Worm (Caenorhabditis elegans) whole organism, midembryonic: Measurements from ENCODE around the gene abu-13.

Source experiments
- T22C8.4 ChIP-seq: fragments of 200-800 bp; sonication (Bioruptor generic); IDR thresholded peaks from 2 replicates; pipeline ENCODE4 v1.3.6; 2022; ENCODE audit warnings: missing genetic modification characterization, missing compliant biosample characterization
- cog-1 ChIP-seq: sonication (generic microtip); optimal IDR thresholded peaks from 2 replicates; lab custom pipeline; 2016; ENCODE audit warnings: missing genetic modification characterization, missing compliant biosample characterization
- flt-1 ChIP-seq: fragments of 200-800 bp; sonication (Bioruptor generic); IDR thresholded peaks from 2 replicates; pipeline ENCODE4 v1.3.6; 2022; ENCODE audit warnings: missing genetic modification characterization, missing compliant biosample characterization
- klf-2 ChIP-seq: fragments of 200-800 bp; sonication (Bioruptor generic); conservative IDR thresholded peaks from 2 replicates; pipeline ENCODE4 v1.3.6; 2022; ENCODE audit warnings: missing genetic modification reagents, missing genetic modification characterization, missing compliant biosample characterization
- med-1 ChIP-seq: sonication (generic microtip); optimal IDR thresholded peaks from 2 replicates; lab custom pipeline; 2017; ENCODE audit warnings: missing genetic modification characterization, mild to moderate bottlenecking, missing compliant biosample characterization, antibody characterized with exemption, missing genetic modification reagents; ENCODE audit not compliant: insufficient read depth
- ref-1 ChIP-seq: fragments of 200-800 bp; sonication (Bioruptor generic); conservative IDR thresholded peaks from 2 replicates; pipeline ENCODE4 v1.3.6; 2022; ENCODE audit warnings: missing genetic modification reagents, missing genetic modification characterization, missing compliant biosample characterization
- tab-1 ChIP-seq: fragments of 200-800 bp; sonication (Bioruptor generic); IDR thresholded peaks from 2 replicates; pipeline ENCODE4 v1.3.6; 2022; ENCODE audit warnings: missing genetic modification characterization, missing compliant biosample characterization
- ztf-23 ChIP-seq: fragments of 200-800 bp; sonication (Bioruptor generic); IDR thresholded peaks from 2 replicates; pipeline ENCODE4 v1.3.6; 2022; ENCODE audit warnings: missing genetic modification reagents, missing genetic modification characterization, missing compliant biosample characterization
- ztf-29 ChIP-seq: fragments of 200-800 bp; sonication (Bioruptor generic); IDR thresholded peaks from 2 replicates; pipeline ENCODE4 v1.3.6; 2022; ENCODE audit warnings: missing genetic modification reagents, missing genetic modification characterization, missing compliant biosample characterization

The abu-13 gene

DNA sequence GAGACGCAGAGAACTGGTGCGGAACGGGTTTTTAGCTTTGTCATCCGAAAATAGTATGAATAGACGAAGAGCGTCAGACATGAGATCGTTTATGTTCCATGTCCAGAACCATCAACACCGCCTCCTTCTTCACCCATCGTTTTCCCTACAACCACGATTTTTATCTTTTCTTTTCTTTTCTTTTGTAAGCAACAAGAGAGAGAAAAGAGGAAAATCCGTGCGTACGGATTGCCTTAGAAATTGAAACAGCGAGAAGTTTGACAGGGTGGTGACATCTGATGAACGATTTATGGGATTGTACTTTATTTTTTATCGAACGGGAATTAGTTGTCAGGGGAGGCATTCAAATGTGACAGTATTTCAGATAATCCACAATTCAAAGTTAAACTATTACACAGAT is at the start of gene abu-13:
Gene abu-13, minus strand, starts transcription at position 152 of the 400 bp plus-strand sequence.
- TF ChIP-seq klf-2 (GFP tag; lab: Robert Waterston, UW) (no peak), ref-1 (no peak), med-1 (no peak), flt-1 (no peak), ztf-23 (no peak), cog-1 (tag; lab: Kevin White, UChicago) (no peak), tab-1 (GFP tag; lab: Robert Waterston, UW) (no peak), ztf-29 (no peak)

ce11 chrIII:6993179-6993578 is 47.5 kb upstream of the abu-13 start:
- TF ChIP-seq flt-1 (no peak), ztf-29 (no peak), med-1 (no peak), ztf-23 (no peak), T22C8.4 (GFP tag; lab: Robert Waterston, UW) (no peak), cog-1 (tag; lab: Kevin White, UChicago) (no peak), tab-1 (GFP tag; lab: Robert Waterston, UW) (no peak), ref-1 (no peak), klf-2 (GFP tag; lab: Robert Waterston, UW) (no peak)

DNA sequence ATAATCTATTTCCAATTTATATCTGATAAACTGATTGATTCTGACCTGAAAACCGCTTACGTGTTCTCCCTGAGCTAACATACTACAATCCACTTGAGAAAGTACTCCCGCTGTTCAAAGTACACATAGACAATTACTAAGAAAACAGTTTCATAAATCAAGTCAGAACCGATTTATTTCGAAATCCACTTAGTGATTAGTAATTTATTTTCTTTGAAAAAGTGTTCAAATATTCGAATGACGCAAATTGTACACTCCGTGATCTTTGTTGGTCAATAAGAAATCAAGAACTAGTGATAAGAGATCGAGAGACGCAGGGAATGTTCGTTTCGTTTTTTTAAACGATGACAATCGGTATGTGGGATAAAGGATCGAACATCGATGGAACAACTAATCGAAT is 46.8 kb upstream of the abu-13 start:
- no peak for TF ChIP-seq tab-1 (GFP tag; lab: Robert Waterston, UW)
- no peak for TF ChIP-seq klf-2 (GFP tag; lab: Robert Waterston, UW)
- no peak for TF ChIP-seq ztf-23
- TF ChIP-seq cog-1 (tag; lab: Kevin White, UChicago), result no peak
- TF ChIP-seq T22C8.4 (GFP tag; lab: Robert Waterston, UW), result no peak
- TF ChIP-seq flt-1, result no peak
- TF ChIP-seq ztf-29, result no peak
- TF ChIP-seq ref-1, result no peak
- TF ChIP-seq med-1, result no peak

- TF ChIP-seq ztf-29 (no peak), med-1 (no peak), flt-1 (no peak), T22C8.4 (GFP tag; lab: Robert Waterston, UW) (no peak), tab-1 (GFP tag; lab: Robert Waterston, UW) (no peak), ztf-23 (no peak), ref-1 (no peak), cog-1 (tag; lab: Kevin White, UChicago) (no peak), klf-2 (GFP tag; lab: Robert Waterston, UW) (no peak)
These were observed 45.8 kb upstream of the abu-13 start for ce11 chrIII:6991465-6991864.

- TF ChIP-seq cog-1 (tag; lab: Kevin White, UChicago), result no peak
These were observed 44.2 kb upstream of the abu-13 start, which contains the start of gene prk-1 for ce11 chrIII:6989900-6990299. Gene prk-1 (plus strand): TSS chrIII:6990168.

DNA sequence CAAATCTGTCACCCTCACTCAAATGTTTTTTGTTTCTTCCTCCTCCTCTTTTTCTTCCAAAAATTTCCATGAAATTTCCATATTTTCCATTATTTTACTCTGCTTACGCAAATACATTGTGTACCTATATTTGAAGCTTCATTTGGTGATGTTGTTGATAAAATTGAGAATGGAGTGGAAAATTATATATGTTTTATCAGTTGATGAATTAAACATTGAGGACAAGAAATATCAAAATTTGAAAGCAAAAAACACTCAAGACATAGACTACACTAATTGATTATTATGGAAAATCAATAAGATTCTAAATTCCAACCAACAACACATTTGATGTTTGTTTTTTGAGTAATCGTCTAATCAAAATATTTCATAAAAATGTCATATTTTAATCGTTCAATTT is 43.5 kb upstream of the abu-13 start:
- TF ChIP-seq cog-1 (tag; lab: Kevin White, UChicago), result no peak
- TF ChIP-seq flt-1, result no peak

DNA sequence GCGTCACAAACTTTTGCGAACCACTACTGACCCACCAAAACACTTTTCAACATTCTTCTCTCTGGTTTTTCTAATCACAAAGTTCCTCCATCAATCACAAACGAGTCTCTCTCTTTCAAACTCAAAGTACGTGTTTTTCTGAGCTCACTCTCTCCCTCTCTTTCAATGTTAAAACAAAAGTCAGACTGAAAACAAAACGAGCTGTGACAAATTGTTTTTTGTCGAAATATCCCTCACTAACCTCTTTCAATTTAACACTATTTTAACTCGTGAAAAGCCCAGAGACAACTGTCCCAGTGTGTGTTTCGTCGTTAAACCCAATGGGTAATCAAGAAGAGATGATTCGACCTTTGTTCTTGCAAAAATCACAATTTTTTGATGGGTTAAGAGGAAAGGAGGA is 42.4 kb upstream of the abu-13 start:
- TF ChIP-seq ref-1, result no peak

DNA sequence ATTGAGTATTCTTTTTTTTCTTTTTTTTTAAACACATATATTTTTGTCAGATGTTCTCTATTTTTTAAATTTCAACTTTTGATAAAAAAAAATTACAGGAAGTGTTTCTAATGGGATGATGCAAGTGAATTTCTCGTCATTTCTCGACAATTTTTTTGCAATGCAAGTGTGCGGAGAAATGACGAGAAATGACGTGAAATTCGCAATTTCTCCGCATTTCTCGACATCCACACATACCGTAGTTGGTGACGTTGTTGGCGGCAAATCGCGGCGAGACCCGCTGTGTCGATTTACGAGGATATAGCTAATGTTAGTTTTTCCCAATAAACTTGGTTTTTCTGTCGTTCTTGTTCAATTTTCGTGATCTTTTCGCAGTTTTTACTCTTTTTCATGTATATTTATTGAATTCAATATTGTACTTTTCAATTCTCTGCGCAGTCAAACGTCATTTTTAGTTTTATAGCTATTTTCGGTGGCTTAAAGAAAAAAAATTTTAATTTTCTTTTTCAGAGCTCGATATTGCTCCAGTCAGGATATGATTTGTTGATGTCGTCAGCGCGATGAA is 36.4 kb upstream of the abu-13 start, which contains the start of gene F31E3.6:
Gene F31E3.6, plus strand, starts transcription at position 93 of the 565 bp plus-strand sequence.
- peak; percentile 30; the same call in 1 of the 2 replicates for TF ChIP-seq flt-1

DNA sequence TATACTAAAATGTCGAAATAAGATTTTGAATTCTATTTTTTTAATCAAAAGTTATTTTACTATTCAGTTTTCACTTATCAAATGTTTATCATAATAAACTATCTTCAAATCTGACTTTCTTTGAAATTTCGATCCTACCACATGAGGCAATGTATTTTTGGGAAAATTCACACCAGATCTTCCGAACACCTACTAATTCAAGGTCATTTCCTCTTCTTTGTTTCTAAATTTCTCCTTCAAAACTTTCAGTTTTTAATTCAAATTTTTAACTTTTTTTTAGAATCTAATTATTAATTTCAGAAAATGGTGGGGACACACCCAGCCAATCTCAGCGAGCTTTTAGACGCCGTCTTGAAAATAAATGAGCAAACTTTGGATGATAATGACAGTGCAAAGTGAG is 33.9 kb upstream of the abu-13 start, which contains the start of gene ceh-20:
Gene ceh-20, plus strand, starts transcription at position 301 of the 400 bp plus-strand sequence.
- TF ChIP-seq ztf-23, result no peak
- no peak for TF ChIP-seq klf-2 (GFP tag; lab: Robert Waterston, UW)
- TF ChIP-seq cog-1 (tag; lab: Kevin White, UChicago), result no peak
- TF ChIP-seq ztf-29, result no peak
- no peak for TF ChIP-seq flt-1
- no peak for TF ChIP-seq ref-1
- TF ChIP-seq T22C8.4 (GFP tag; lab: Robert Waterston, UW), result no peak
- no peak for TF ChIP-seq med-1
- no peak for TF ChIP-seq tab-1 (GFP tag; lab: Robert Waterston, UW)

ce11 chrIII:6978875-6979274 is 33.2 kb upstream of the abu-13 start:
- TF ChIP-seq cog-1 (tag; lab: Kevin White, UChicago), result peak; percentile 85
- 0 out of 2 replicates have a peak, but pooled peaks have one; percentile 56 for TF ChIP-seq ztf-23
- 0 out of 2 replicates have a peak, but pooled peaks have one; percentile 5 for TF ChIP-seq flt-1
- no peak for TF ChIP-seq klf-2 (GFP tag; lab: Robert Waterston, UW)

DNA sequence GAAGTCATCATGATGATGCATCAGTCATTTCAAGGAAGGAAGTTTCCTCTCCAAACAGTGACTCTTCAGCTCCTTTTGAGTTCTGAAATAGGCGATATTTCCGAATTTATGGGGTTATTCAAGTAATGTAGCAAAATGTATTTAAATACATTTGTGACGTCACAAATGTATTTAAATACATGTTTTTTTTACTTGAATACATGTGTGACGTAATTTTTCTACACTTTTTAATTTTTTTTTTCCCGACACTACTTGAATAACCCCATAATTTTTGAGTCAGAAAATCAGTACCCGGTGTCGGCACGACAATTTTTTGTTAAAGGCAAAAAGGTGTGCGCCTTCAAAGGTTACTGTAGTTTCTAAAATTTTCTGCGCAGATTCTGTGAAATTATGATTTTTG is 29.3 kb upstream of the abu-13 start:
- TF ChIP-seq tab-1 (GFP tag; lab: Robert Waterston, UW) (no peak), ref-1 (no peak), cog-1 (tag; lab: Kevin White, UChicago) (no peak), flt-1 (no peak), klf-2 (GFP tag; lab: Robert Waterston, UW) (no peak), ztf-23 (no peak), T22C8.4 (GFP tag; lab: Robert Waterston, UW) (no peak), med-1 (no peak), ztf-29 (no peak)

DNA sequence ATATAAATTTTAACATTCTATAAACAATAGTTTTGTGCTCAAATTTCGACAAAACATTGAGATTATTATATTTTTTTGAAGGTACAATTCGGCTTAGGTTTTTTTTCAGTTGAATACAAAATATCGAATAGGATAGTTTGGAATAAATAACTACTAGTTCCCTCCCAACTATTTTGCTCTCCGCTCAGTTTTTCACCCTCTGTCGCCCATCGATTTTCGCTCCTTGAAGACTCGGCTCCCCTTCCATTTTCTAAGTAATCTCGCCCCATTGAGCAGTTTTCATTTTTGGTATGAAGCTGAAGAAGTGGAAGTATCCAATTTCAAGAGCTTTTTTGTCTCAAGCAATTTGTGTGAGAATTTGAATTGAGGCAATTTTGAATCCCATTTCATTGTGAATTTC is 28.0 kb upstream of the abu-13 start, which contains the start of gene F31E3.2:
Gene F31E3.2, plus strand, starts transcription at position 301 of the 400 bp plus-strand sequence.
- no peak for TF ChIP-seq med-1
- TF ChIP-seq ztf-29, result no peak
- no peak for TF ChIP-seq cog-1 (tag; lab: Kevin White, UChicago)
- TF ChIP-seq ztf-23, result no peak
- no peak for TF ChIP-seq tab-1 (GFP tag; lab: Robert Waterston, UW)
- TF ChIP-seq flt-1, result no peak
- TF ChIP-seq klf-2 (GFP tag; lab: Robert Waterston, UW), result no peak
- no peak for TF ChIP-seq ref-1
- no peak for TF ChIP-seq T22C8.4 (GFP tag; lab: Robert Waterston, UW)
